Worm (Caenorhabditis elegans): ENCODE measurements around the gene ugt-18.

The ugt-18 gene

ce11 chrV:12845247-12845646 lies 25.2 kb downstream of the ugt-18 start, which contains the start of gene C44H9.6:
C44H9.6 (minus strand) TSS chrV:12845347.
- TF ChIP-seq athp-1 (tag; optimal IDR thresholded peaks at IDR 0.05): no peak
- TF ChIP-seq C17E4.6 (GFP tag; IDR thresholded peaks at IDR 0.05): no peak
- TF ChIP-seq cebp-1 (GFP tag; IDR thresholded peaks at IDR 0.05): no peak
- no peak for TF ChIP-seq cebp-1 (tag; optimal IDR thresholded peaks at IDR 0.05)
- TF ChIP-seq hsf-1 (GFP tag; IDR thresholded peaks at IDR 0.05): no peak
- peak; percentile 45 for TF ChIP-seq nhr-80 (tag; optimal IDR thresholded peaks at IDR 0.05)

- TF ChIP-seq hsf-1 (GFP tag; IDR thresholded peaks at IDR 0.05) (no peak), nhr-80 (tag; optimal IDR thresholded peaks at IDR 0.05) (peak; percentile 49), somi-1 (GFP tag; optimal IDR thresholded peaks at IDR 0.05) (no peak)
Measured at ce11 chrV:12849736-12850135, 29.7 kb downstream of the ugt-18 start, which contains the start of gene C44H9.5. C44H9.5 (minus strand) TSS chrV:12849864.

ce11 chrV:12852355-12852754 lies 32.3 kb downstream of the ugt-18 start:
- TF ChIP-seq tbx-9 (tag; optimal IDR thresholded peaks at IDR 0.05; ENCODE audit: borderline replicate concordance) (no peak), F57A8.1 (GFP tag; optimal IDR thresholded peaks at IDR 0.05) (no peak), ztf-22 (GFP tag; optimal IDR thresholded peaks at IDR 0.05) (no peak), lin-40 (tag; optimal IDR thresholded peaks at IDR 0.05) (no peak), nhr-80 (tag; optimal IDR thresholded peaks at IDR 0.05) (peak; percentile 56), ceh-100 (GFP tag; IDR thresholded peaks at IDR 0.05) (no peak)

ce11 chrV:12854766-12855165 lies 34.7 kb downstream of the ugt-18 start, which contains the start of gene C44H9.7:
C44H9.7 (minus strand) TSS chrV:12854866.
- TF ChIP-seq F23B12.7 (tag; optimal IDR thresholded peaks at IDR 0.05; ENCODE audit: insufficient read depth) (no peak), aptf-2 (GFP tag; conservative IDR thresholded peaks at IDR 0.05) (no peak), attf-5 (GFP tag; optimal IDR thresholded peaks at IDR 0.05) (no peak), Y53G8AR.9 (GFP tag; conservative IDR thresholded peaks at IDR 0.05) (no peak), hlh-12 (tag; optimal IDR thresholded peaks at IDR 0.05) (no peak), egl-44 (GFP tag; IDR thresholded peaks at IDR 0.05) (no peak), mcd-1 (GFP tag; IDR thresholded peaks at IDR 0.05) (no peak), F49E8.2 (tag; optimal IDR thresholded peaks at IDR 0.05; ENCODE audit: insufficient read depth) (no peak), mel-28 (tag; optimal IDR thresholded peaks at IDR 0.05; ENCODE audit: borderline replicate concordance) (no peak), sdz-38 (tag; optimal IDR thresholded peaks at IDR 0.05) (no peak), Y79H2A.3 (GFP tag; conservative IDR thresholded peaks at IDR 0.05) (no peak), bed-1 (GFP tag; IDR thresholded peaks at IDR 0.05) (no peak), rcor-1 (GFP tag; IDR thresholded peaks at IDR 0.05) (no peak), ekl-4 (GFP tag; IDR thresholded peaks at IDR 0.05) (no peak), dpff-1 (tag; optimal IDR thresholded peaks at IDR 0.05) (no peak), atf-7 (tag; optimal IDR thresholded peaks at IDR 0.05) (no peak), egl-18 (GFP tag; IDR thresholded peaks at IDR 0.05) (no peak)

- TF ChIP-seq madf-8 (GFP tag; conservative IDR thresholded peaks at IDR 0.05): no peak
- TF ChIP-seq attf-3 (GFP tag; conservative IDR thresholded peaks at IDR 0.05): no peak
- no peak for TF ChIP-seq B0019.2 (GFP tag; conservative IDR thresholded peaks at IDR 0.05)
- no peak for TF ChIP-seq nfya-2 (GFP tag; IDR thresholded peaks at IDR 0.05)
- no peak for TF ChIP-seq him-1 (tag; optimal IDR thresholded peaks at IDR 0.05)
- no peak for TF ChIP-seq ceh-58 (GFP tag; IDR thresholded peaks at IDR 0.05)
- TF ChIP-seq somi-1 (GFP tag; optimal IDR thresholded peaks at IDR 0.05): no peak
- no peak for TF ChIP-seq F37B4.10 (GFP tag; IDR thresholded peaks at IDR 0.05)
- no peak for TF ChIP-seq rec-8 (tag; optimal IDR thresholded peaks at IDR 0.05)
- TF ChIP-seq F10E7.11 (tag; optimal IDR thresholded peaks at IDR 0.05): no peak
- TF ChIP-seq ztf-25 (GFP tag; IDR thresholded peaks at IDR 0.05): no peak
- TF ChIP-seq unc-62 (GFP tag; optimal IDR thresholded peaks at IDR 0.05): no peak
- no peak for TF ChIP-seq egrh-3 (GFP tag; IDR thresholded peaks at IDR 0.05)
- TF ChIP-seq lin-26 (GFP tag; IDR thresholded peaks at IDR 0.05): no peak
- no peak for TF ChIP-seq lsl-1 (GFP tag; optimal IDR thresholded peaks at IDR 0.05)
- TF ChIP-seq sptf-2 (GFP tag; optimal IDR thresholded peaks at IDR 0.05): no peak
Measured at ce11 chrV:12859144-12859543, 39.1 kb downstream of the ugt-18 start, which contains the start of gene anp-1. anp-1 (plus strand) TSS chrV:12859444.
